Worm (Caenorhabditis elegans): Measurements from ENCODE around the gene swsn-7.
A peak's percentile ranks its signal among the peaks of the same experiment; 100 is the strongest.

swsn-7 gene

DNA sequence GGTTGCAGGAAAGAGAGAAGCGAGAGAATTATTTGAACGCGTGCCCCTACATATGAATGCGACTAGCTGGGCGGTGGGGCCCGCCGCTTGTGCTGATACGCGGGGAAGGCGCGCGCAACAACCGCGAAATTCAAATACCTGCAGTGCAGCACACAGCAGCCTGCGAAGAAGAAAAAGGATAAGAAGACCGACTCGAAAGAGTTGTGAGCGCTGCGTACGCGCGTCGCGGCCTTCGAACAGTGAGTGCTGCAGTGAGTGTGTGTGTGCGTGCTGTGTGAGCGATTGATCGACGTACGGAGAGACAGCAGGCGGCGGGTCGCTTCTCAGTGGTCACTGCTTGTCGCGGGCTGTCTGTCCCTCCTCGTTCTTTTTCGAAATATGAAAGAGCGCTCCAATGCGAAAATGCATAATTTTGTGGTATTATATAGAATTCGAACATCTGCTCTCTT, 707 bp upstream of the swsn-7 start (continued):
- TF ChIP-seq set-16 (GFP tag; IDR thresholded peaks at IDR 0.05): peak; percentile 97
- TF ChIP-seq ctbp-1 (GFP tag; IDR thresholded peaks at IDR 0.05): peak; percentile 94
- TF ChIP-seq nhr-41 (GFP tag; IDR thresholded peaks at IDR 0.05): 0 out of 2 replicates have a peak, but pooled peaks have one; percentile 67
- peak; percentile 57 for TF ChIP-seq nhr-28 (tag; optimal IDR thresholded peaks at IDR 0.05)
- peak; percentile 83; the same call in 1 of the 2 replicates for TF ChIP-seq pha-4 (GFP tag; IDR thresholded peaks at IDR 0.05)
- no peak for TF ChIP-seq pha-4 (tag; optimal IDR thresholded peaks at IDR 0.05)
- TF ChIP-seq zag-1 (tag; optimal IDR thresholded peaks at IDR 0.05): peak; percentile 6
- no peak for TF ChIP-seq unc-130 (GFP tag; optimal IDR thresholded peaks at IDR 0.05)
- TF ChIP-seq spr-1 (tag; optimal IDR thresholded peaks at IDR 0.05): peak; percentile 84
- peak; percentile 77 for TF ChIP-seq php-3 (GFP tag; IDR thresholded peaks at IDR 0.05)
- TF ChIP-seq Y75B8A.6 (GFP tag; IDR thresholded peaks at IDR 0.05): 0 out of 2 replicates have a peak, but pooled peaks have one; percentile 48
- TF ChIP-seq D1046.2 (GFP tag; IDR thresholded peaks at IDR 0.05): peak; percentile 60; the same call in 1 of the 2 replicates
- peak; percentile 68 for TF ChIP-seq nhr-11 (tag; optimal IDR thresholded peaks at IDR 0.05)
- peak; percentile 99 for TF ChIP-seq aha-1 (tag)
- TF ChIP-seq zip-2 (tag; optimal IDR thresholded peaks at IDR 0.05): peak; percentile 34
- TF ChIP-seq arid-1 (GFP tag; conservative IDR thresholded peaks at IDR 0.05): peak; percentile 76
- TF ChIP-seq Y5F2A.4 (GFP tag; optimal IDR thresholded peaks at IDR 0.05): no peak
- TF ChIP-seq dmd-6 (GFP tag; IDR thresholded peaks at IDR 0.05): peak; percentile 91
- TF ChIP-seq F10B5.3 (tag; optimal IDR thresholded peaks at IDR 0.05): peak; percentile 82
- peak; percentile 55; the same call in 1 of the 2 replicates for TF ChIP-seq dmd-9 (GFP tag; IDR thresholded peaks at IDR 0.05)
- peak; percentile 86 for TF ChIP-seq lin-13 (GFP tag; optimal IDR thresholded peaks at IDR 0.05)
- no peak for TF ChIP-seq aly-2 (tag; optimal IDR thresholded peaks at IDR 0.05)

DNA sequence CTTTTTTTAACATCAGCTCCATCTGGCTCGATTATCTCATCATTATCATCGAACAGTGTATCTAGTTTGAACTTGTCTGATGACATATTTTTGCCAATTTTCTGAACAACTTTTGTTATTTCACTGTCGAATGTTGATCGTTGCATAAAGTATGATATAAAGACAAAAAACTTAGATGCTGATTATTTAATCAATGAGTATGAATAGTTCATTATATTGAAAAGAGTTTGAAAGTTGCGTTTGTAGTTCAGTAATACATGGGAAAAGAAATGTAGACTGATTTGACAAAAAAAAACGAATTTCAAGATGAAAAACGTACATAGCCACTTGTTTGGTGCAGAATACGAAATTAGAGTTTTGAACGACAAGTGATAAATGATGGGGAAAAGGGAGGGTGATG, 5.1 kb downstream of the swsn-7 start, which contains the start of gene hda-2:
hda-2 (minus strand) TSS at position 101 of the 400 bp plus-strand sequence.
- 0 out of 2 replicates have a peak, but pooled peaks have one; percentile 9 for TF ChIP-seq lin-38 (GFP tag; IDR thresholded peaks at IDR 0.05)
- TF ChIP-seq aha-1 (tag): no peak
- no peak for TF ChIP-seq mes-2 (tag; optimal IDR thresholded peaks at IDR 0.05; ENCODE audit: poor library complexity, severe bottlenecking)
- no peak for TF ChIP-seq zfp-2 (tag; optimal IDR thresholded peaks at IDR 0.05)
- TF ChIP-seq lsy-2 (tag; optimal IDR thresholded peaks at IDR 0.05): no peak

DNA sequence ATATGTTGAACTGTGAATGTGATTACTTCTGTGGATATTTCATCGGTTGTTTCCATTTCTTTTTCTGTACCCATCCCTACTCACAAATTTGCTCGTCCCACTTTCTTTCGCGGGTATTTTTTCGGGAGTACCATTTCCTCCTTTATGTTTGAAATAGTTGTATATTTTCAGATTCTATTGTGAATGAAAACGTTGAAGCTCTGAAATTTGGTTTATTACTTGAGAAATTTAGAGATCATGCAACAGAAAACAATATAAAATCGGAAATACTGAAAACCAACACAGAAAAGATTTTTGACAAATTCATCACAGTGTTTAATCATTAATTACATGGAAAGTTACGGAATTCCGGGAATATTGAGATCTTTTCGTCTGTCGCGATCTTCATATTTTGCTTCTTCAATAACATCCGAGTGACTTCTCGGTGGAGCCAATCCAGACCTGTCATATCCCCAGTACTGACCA, 7.0 kb downstream of the swsn-7 start:
- TF ChIP-seq jun-1 (tag; optimal IDR thresholded peaks at IDR 0.05): no peak
- no peak for TF ChIP-seq daf-8 (GFP tag; IDR thresholded peaks at IDR 0.05)
- TF ChIP-seq attf-4 (tag; optimal IDR thresholded peaks at IDR 0.05): no peak
- no peak for TF ChIP-seq lim-7 (GFP tag; IDR thresholded peaks at IDR 0.05)
- no peak for TF ChIP-seq nhr-111 (GFP tag; optimal IDR thresholded peaks at IDR 0.05)
- TF ChIP-seq ZK337.2 (GFP tag; IDR thresholded peaks at IDR 0.05): no peak
- TF ChIP-seq hif-1 (tag; optimal IDR thresholded peaks at IDR 0.05): no peak
- peak; percentile 45; the same call in 1 of the 2 replicates for TF ChIP-seq pha-4 (GFP tag; IDR thresholded peaks at IDR 0.05)
- TF ChIP-seq pha-4 (tag; optimal IDR thresholded peaks at IDR 0.05): no peak
- no peak for TF ChIP-seq spr-3 (GFP tag; optimal IDR thresholded peaks at IDR 0.05)
- no peak for TF ChIP-seq F44E2.7 (GFP tag; IDR thresholded peaks at IDR 0.05)
- no peak for TF ChIP-seq nhr-48 (tag; optimal IDR thresholded peaks at IDR 0.05)
- no peak for TF ChIP-seq F10B5.3 (tag; optimal IDR thresholded peaks at IDR 0.05)
- no peak for TF ChIP-seq dmd-9 (GFP tag; IDR thresholded peaks at IDR 0.05)
- no peak for TF ChIP-seq dmd-6 (GFP tag; IDR thresholded peaks at IDR 0.05)
- no peak for TF ChIP-seq zfp-2 (tag; optimal IDR thresholded peaks at IDR 0.05)
- peak; percentile 7 for TF ChIP-seq T20F7.1 (GFP tag; optimal IDR thresholded peaks at IDR 0.05)
- TF ChIP-seq F49E8.2 (tag; optimal IDR thresholded peaks at IDR 0.05; ENCODE audit: borderline replicate concordance): no peak
- TF ChIP-seq mdt-29 (GFP tag; IDR thresholded peaks at IDR 0.05): no peak
- no peak for TF ChIP-seq pqm-1 (tag; optimal IDR thresholded peaks at IDR 0.05)
- peak; percentile 50; the same call in 1 of the 2 replicates for TF ChIP-seq zfp-3 (GFP tag; conservative IDR thresholded peaks at IDR 0.05)
- peak; percentile 42 for TF ChIP-seq gei-8 (GFP tag; optimal IDR thresholded peaks at IDR 0.05)
- TF ChIP-seq madf-9 (GFP tag; conservative IDR thresholded peaks at IDR 0.05): no peak
- no peak for TF ChIP-seq nhr-102 (tag; optimal IDR thresholded peaks at IDR 0.05)
- 0 out of 2 replicates have a peak, but pooled peaks have one; percentile 22 for TF ChIP-seq saeg-2 (GFP tag; IDR thresholded peaks at IDR 0.05)
- no peak for TF ChIP-seq fos-1 (tag; optimal IDR thresholded peaks at IDR 0.05)
- 0 out of 2 replicates have a peak, but pooled peaks have one; percentile 18 for TF ChIP-seq Y48G9A.11 (GFP tag; IDR thresholded peaks at IDR 0.05)
- no peak for TF ChIP-seq rbr-2 (tag; optimal IDR thresholded peaks at IDR 0.05)
